Worm (Caenorhabditis elegans) whole organism, L3 larva: ENCODE results near the gene F07C6.2.

Source experiments
- ceh-16 ChIP-seq: sonication (generic microtip); optimal IDR thresholded peaks from 2 replicates; lab custom pipeline; 2017; ENCODE audit warnings: missing biosample characterization, missing genetic modification characterization
- ceh-28 ChIP-seq: fragments of 150-350 bp; optimal IDR thresholded peaks from 2 replicates; lab custom pipeline; 2014; ENCODE audit warnings: missing biosample characterization, missing genetic modification reagents, missing genetic modification characterization
- ceh-82 ChIP-seq: fragments of 150-350 bp; optimal IDR thresholded peaks from 2 replicates; lab custom pipeline; 2014; ENCODE audit warnings: missing biosample characterization, missing genetic modification characterization
- ceh-9 ChIP-seq: sonication (generic microtip); optimal IDR thresholded peaks from 2 replicates; lab custom pipeline; 2018; ENCODE audit warnings: missing biosample characterization, missing genetic modification characterization
- daf-12 ChIP-seq: fragments of 150-350 bp; optimal IDR thresholded peaks from 2 replicates; lab custom pipeline; 2014; ENCODE audit warnings: missing biosample characterization, missing genetic modification reagents, missing genetic modification characterization
- egl-27 ChIP-seq: sonication (generic microtip); optimal IDR thresholded peaks from 4 replicates; lab custom pipeline; 2017; ENCODE audit warnings: missing biosample characterization, missing genetic modification reagents, missing genetic modification characterization
- egl-5 ChIP-seq: fragments of 150-350 bp; optimal IDR thresholded peaks from 2 replicates; lab custom pipeline; 2017; ENCODE audit warnings: missing biosample characterization, missing genetic modification reagents, missing genetic modification characterization, inconsistent platforms
- elt-1 ChIP-seq: fragments of 150-350 bp; optimal IDR thresholded peaks from 2 replicates; lab custom pipeline; 2014; ENCODE audit warnings: missing biosample characterization, missing genetic modification characterization
- elt-2 ChIP-seq: sonication (generic microtip); optimal IDR thresholded peaks from 2 replicates; lab custom pipeline; 2016; ENCODE audit warnings: missing genetic modification reagents, mild to moderate bottlenecking, missing genetic modification characterization, missing compliant biosample characterization
- elt-3 ChIP-seq, 3 experiments: fragments of 150-350 bp in 1 of 3; sonication (generic microtip) in 2 of 3; optimal IDR thresholded peaks; 2 replicates in 2 of 3; 4 replicates in 1 of 3; lab custom pipeline; 2014 to 2017; ENCODE audit warnings: missing biosample characterization in 3 of 3, missing genetic modification characterization in 3 of 3
- fkh-10 ChIP-seq: sonication (generic microtip); optimal IDR thresholded peaks from 2 replicates; lab custom pipeline; 2017; ENCODE audit warnings: missing biosample characterization, missing genetic modification reagents, missing genetic modification characterization
- fkh-2 ChIP-seq: fragments of 150-350 bp; optimal IDR thresholded peaks from 2 replicates; lab custom pipeline; 2014; ENCODE audit warnings: missing biosample characterization, missing genetic modification reagents, missing genetic modification characterization
- fos-1 ChIP-seq: fragments of 150-350 bp; optimal IDR thresholded peaks from 2 replicates; lab custom pipeline; 2014; ENCODE audit warnings: missing biosample characterization, missing genetic modification characterization
- hmg-11 ChIP-seq: sonication (generic microtip); optimal IDR thresholded peaks from 2 replicates; lab custom pipeline; 2016; ENCODE audit warnings: missing genetic modification characterization, missing compliant biosample characterization
- jun-1 ChIP-seq: fragments of 150-350 bp; optimal IDR thresholded peaks from 2 replicates; lab custom pipeline; 2014; ENCODE audit warnings: missing biosample characterization, missing genetic modification reagents, missing genetic modification characterization
- nfya-1 ChIP-seq: sonication (generic microtip); optimal IDR thresholded peaks from 2 replicates; lab custom pipeline; 2017; ENCODE audit warnings: missing genetic modification characterization, mild to moderate bottlenecking, missing compliant biosample characterization, antibody characterized with exemption, moderate library complexity; ENCODE audit not compliant: insufficient read depth
- nhr-11 ChIP-seq: fragments of 150-350 bp; optimal IDR thresholded peaks from 2 replicates; lab custom pipeline; 2014; ENCODE audit warnings: missing biosample characterization, missing genetic modification characterization
- nhr-12 ChIP-seq: fragments of 150-350 bp; optimal IDR thresholded peaks from 2 replicates; lab custom pipeline; 2014; ENCODE audit warnings: missing biosample characterization, missing genetic modification characterization
- nhr-23 ChIP-seq: fragments of 150-350 bp; optimal IDR thresholded peaks from 2 replicates; lab custom pipeline; 2014; ENCODE audit warnings: missing biosample characterization, missing genetic modification reagents, missing genetic modification characterization
- nhr-237 ChIP-seq: fragments of 150-350 bp; optimal IDR thresholded peaks from 2 replicates; lab custom pipeline; 2014; ENCODE audit warnings: missing biosample characterization, missing genetic modification characterization
- nhr-25 ChIP-seq: sonication (generic microtip); optimal IDR thresholded peaks from 2 replicates; lab custom pipeline; 2017; ENCODE audit warnings: missing biosample characterization, missing genetic modification characterization
- nhr-28 ChIP-seq: fragments of 150-350 bp; optimal IDR thresholded peaks from 2 replicates; lab custom pipeline; 2014; ENCODE audit warnings: missing biosample characterization, missing genetic modification characterization
- nhr-43 ChIP-seq: sonication (generic microtip); optimal IDR thresholded peaks from 2 replicates; lab custom pipeline; 2016; ENCODE audit warnings: mild to moderate bottlenecking, missing genetic modification characterization, missing compliant biosample characterization; ENCODE audit not compliant: poor library complexity, severe bottlenecking
- nhr-67 ChIP-seq: fragments of 150-350 bp; optimal IDR thresholded peaks from 2 replicates; lab custom pipeline; 2014; ENCODE audit warnings: missing biosample characterization, missing genetic modification characterization
- nhr-76 ChIP-seq: fragments of 150-350 bp; sonication (generic microtip); optimal IDR thresholded peaks from 5 replicates; lab custom pipeline; 2014; ENCODE audit warnings: missing biosample characterization, missing genetic modification characterization
- pqm-1 ChIP-seq: fragments of 150-350 bp; optimal IDR thresholded peaks from 2 replicates; lab custom pipeline; 2017; ENCODE audit warnings: missing biosample characterization, missing genetic modification characterization, inconsistent platforms
- sea-2 ChIP-seq: fragments of 150-350 bp; sonication (generic microtip); optimal IDR thresholded peaks from 4 replicates; lab custom pipeline; 2014; ENCODE audit warnings: missing biosample characterization, missing genetic modification reagents, missing genetic modification characterization
- snpc-4 ChIP-seq: fragments of 150-350 bp; optimal IDR thresholded peaks from 2 replicates; lab custom pipeline; 2014; ENCODE audit warnings: missing biosample characterization, missing genetic modification characterization
- tbx-2 ChIP-seq: sonication (generic microtip); optimal IDR thresholded peaks from 2 replicates; lab custom pipeline; 2016; ENCODE audit warnings: mild to moderate bottlenecking, missing genetic modification characterization, missing compliant biosample characterization
- unc-62 ChIP-seq: fragments of 150-350 bp; sonication (generic microtip); optimal IDR thresholded peaks from 4 replicates; lab custom pipeline; 2014; ENCODE audit warnings: missing biosample characterization, missing genetic modification reagents, missing genetic modification characterization
- zag-1 ChIP-seq: fragments of 150-350 bp; optimal IDR thresholded peaks from 2 replicates; lab custom pipeline; 2014; ENCODE audit warnings: missing biosample characterization, missing genetic modification characterization
- ztf-11 ChIP-seq: fragments of 150-350 bp; optimal IDR thresholded peaks from 2 replicates; lab custom pipeline; 2014; ENCODE audit warnings: missing biosample characterization, missing genetic modification characterization

Gene F07C6.2

ce11 chrIV:12792494-12792893 is 1.5 kb downstream of the F07C6.2 start, which contains the start of gene F07C6.6:
F07C6.6 (plus strand) TSS chrIV:12792794.
- TF ChIP-seq fkh-2 (tag; lab: Kevin White, UChicago) (no peak), unc-62 (GFP tag; lab: Kevin White, UChicago) (no peak), fos-1 (tag; lab: Kevin White, UChicago) (no peak), ceh-82 (tag; lab: Kevin White, UChicago) (no peak), zag-1 (tag; lab: Kevin White, UChicago) (no peak), nhr-11 (tag; lab: Kevin White, UChicago) (no peak), daf-12 (tag; lab: Kevin White, UChicago) (no peak), hmg-11 (tag; lab: Kevin White, UChicago) (no peak), nhr-67 (tag; lab: Kevin White, UChicago) (no peak), tbx-2 (tag; lab: Kevin White, UChicago) (no peak), nhr-28 (tag; lab: Kevin White, UChicago) (no peak), egl-5 (tag; lab: Kevin White, UChicago) (no peak), sea-2 (GFP tag; lab: Kevin White, UChicago) (no peak)

ce11 chrIV:12793621-12794020 is 2.6 kb downstream of the F07C6.2 start, which contains the start of gene pin-2:
pin-2 (plus strand) TSS chrIV:12793847.
- no peak for TF ChIP-seq elt-3 (tag; optimal IDR thresholded peaks at IDR 0.05; lab: Kevin White, UChicago)
- TF ChIP-seq elt-2 (tag; lab: Kevin White, UChicago): peak; percentile 49
- no peak for TF ChIP-seq egl-27 (tag; lab: Kevin White, UChicago)
- TF ChIP-seq pqm-1 (tag; lab: Kevin White, UChicago): peak; percentile 37
- no peak for TF ChIP-seq nfya-1 (tag; lab: Kevin White, UChicago)
- no peak for TF ChIP-seq ceh-9 (tag; lab: Kevin White, UChicago)

ce11 chrIV:12795371-12795936 is 4.5 kb downstream of the F07C6.2 start:
- TF ChIP-seq unc-62 (GFP tag; lab: Kevin White, UChicago) (no peak), snpc-4 (tag; lab: Kevin White, UChicago) (peak; percentile 69), elt-2 (tag; lab: Kevin White, UChicago) (peak; percentile 20)

ce11 chrIV:12796811-12797210 is 5.8 kb downstream of the F07C6.2 start:
- TF ChIP-seq ceh-28 (tag; lab: Kevin White, UChicago): no peak
- TF ChIP-seq nhr-43 (tag; lab: Kevin White, UChicago): no peak
- TF ChIP-seq nhr-25 (tag; lab: Kevin White, UChicago): peak; percentile 32

ce11 chrIV:12805595-12805994 is 14.6 kb downstream of the F07C6.2 start, which contains the start of gene F07C6.4:
F07C6.4 (plus strand) TSS chrIV:12805924.
- TF ChIP-seq ztf-11 (tag; lab: Kevin White, UChicago) (no peak), fkh-2 (tag; lab: Kevin White, UChicago) (no peak), tbx-2 (tag; lab: Kevin White, UChicago) (no peak), elt-2 (tag; lab: Kevin White, UChicago) (no peak), fos-1 (tag; lab: Kevin White, UChicago) (no peak), nhr-76 (tag; lab: Kevin White, UChicago) (no peak), pqm-1 (tag; lab: Kevin White, UChicago) (no peak), ceh-16 (tag; lab: Kevin White, UChicago) (no peak), jun-1 (tag; lab: Kevin White, UChicago) (no peak), egl-27 (tag; lab: Kevin White, UChicago) (no peak), nhr-12 (tag; lab: Kevin White, UChicago) (no peak), nhr-25 (tag; lab: Kevin White, UChicago) (no peak), nhr-237 (tag; lab: Kevin White, UChicago) (no peak)
- TF ChIP-seq, all 47 proteins: peak for 0

ce11 chrIV:12811554-12811953 is 20.6 kb downstream of the F07C6.2 start:
- TF ChIP-seq unc-62 (GFP tag; lab: Kevin White, UChicago) (no peak), fos-1 (tag; lab: Kevin White, UChicago) (no peak), fkh-10 (GFP tag; lab: Kevin White, UChicago) (no peak), ceh-16 (tag; lab: Kevin White, UChicago) (no peak), nhr-23 (tag; lab: Kevin White, UChicago) (no peak), egl-27 (tag; lab: Kevin White, UChicago) (no peak), jun-1 (tag; lab: Kevin White, UChicago) (no peak), daf-12 (tag; lab: Kevin White, UChicago) (no peak), nhr-12 (tag; lab: Kevin White, UChicago) (no peak), sea-2 (GFP tag; lab: Kevin White, UChicago) (no peak), nfya-1 (tag; lab: Kevin White, UChicago) (no peak), fkh-2 (tag; lab: Kevin White, UChicago) (no peak), nhr-28 (tag; lab: Kevin White, UChicago) (no peak), ceh-9 (tag; lab: Kevin White, UChicago) (no peak), elt-1 (tag; lab: Kevin White, UChicago) (no peak), hmg-11 (tag; lab: Kevin White, UChicago) (no peak), elt-3 (tag; optimal IDR thresholded peaks at IDR 0.05; lab: Kevin White, UChicago) (no peak), tbx-2 (tag; lab: Kevin White, UChicago) (no peak)
